Worm (Caenorhabditis elegans) whole organism, L2 larva: ENCODE results near the gene gtf-2F1.

Experiments used
- C34F6.9 ChIP-seq: fragments of 150-350 bp; optimal IDR thresholded peaks from 2 replicates; lab custom pipeline; 2014; ENCODE audit warnings: missing biosample characterization, missing genetic modification characterization
- F13H6.1 ChIP-seq: sonication (generic microtip); optimal IDR thresholded peaks from 2 replicates; lab custom pipeline; 2016; ENCODE audit warnings: missing genetic modification characterization, missing compliant biosample characterization
- R02D3.7 ChIP-seq: fragments of 150-350 bp; optimal IDR thresholded peaks from 2 replicates; lab custom pipeline; 2014; ENCODE audit warnings: missing biosample characterization, missing genetic modification characterization
- Y55F3AM.14 ChIP-seq: fragments of 200-800 bp; sonication (Bioruptor generic); optimal IDR thresholded peaks from 2 replicates; lab custom pipeline; 2018; ENCODE audit warnings: mild to moderate bottlenecking, missing genetic modification characterization, missing compliant biosample characterization
- ZK546.5 ChIP-seq: sonication (generic microtip); optimal IDR thresholded peaks from 2 replicates; lab custom pipeline; 2017; ENCODE audit warnings: missing biosample characterization, missing genetic modification characterization
- aly-2 ChIP-seq: fragments of 150-350 bp; optimal IDR thresholded peaks from 2 replicates; lab custom pipeline; 2014; ENCODE audit warnings: missing biosample characterization, missing genetic modification characterization
- ama-1 ChIP-seq: fragments of 150-350 bp; optimal IDR thresholded peaks from 2 replicates; lab custom pipeline; 2018; ENCODE audit warnings: inconsistent platforms
- ceh-16 ChIP-seq: fragments of 150-350 bp; optimal IDR thresholded peaks from 2 replicates; lab custom pipeline; 2014; ENCODE audit warnings: missing biosample characterization, missing genetic modification characterization
- ceh-82 ChIP-seq: fragments of 150-350 bp; optimal IDR thresholded peaks from 2 replicates; lab custom pipeline; 2014; ENCODE audit warnings: missing biosample characterization, missing genetic modification characterization
- crh-2 ChIP-seq: sonication (generic microtip); optimal IDR thresholded peaks from 2 replicates; lab custom pipeline; 2017; ENCODE audit warnings: missing biosample characterization, missing genetic modification characterization
- egl-27 ChIP-seq: sonication (generic microtip); optimal IDR thresholded peaks from 3 replicates; lab custom pipeline; 2017; ENCODE audit warnings: missing biosample characterization, missing genetic modification reagents, missing genetic modification characterization
- elt-1 ChIP-seq: fragments of 150-350 bp; optimal IDR thresholded peaks from 2 replicates; lab custom pipeline; 2014; ENCODE audit warnings: missing biosample characterization, missing genetic modification characterization
- elt-3 ChIP-seq: sonication (generic microtip); optimal IDR thresholded peaks from 2 replicates; lab custom pipeline; 2017; ENCODE audit warnings: missing biosample characterization, missing genetic modification characterization
- fos-1 ChIP-seq: fragments of 150-350 bp; optimal IDR thresholded peaks from 2 replicates; lab custom pipeline; 2014; ENCODE audit warnings: missing biosample characterization, missing genetic modification characterization
- lin-11 ChIP-seq: fragments of 150-350 bp; sonication (generic microtip); optimal IDR thresholded peaks from 2 replicates; lab custom pipeline; 2014; ENCODE audit warnings: missing biosample characterization, missing genetic modification characterization, inconsistent platforms, mixed read lengths
- lin-13 ChIP-seq: fragments of 150-350 bp; optimal IDR thresholded peaks from 2 replicates; lab custom pipeline; 2014; ENCODE audit warnings: missing biosample characterization, missing genetic modification reagents, missing genetic modification characterization
- lin-39 ChIP-seq: fragments of 150-350 bp; optimal IDR thresholded peaks from 2 replicates; lab custom pipeline; 2014; ENCODE audit warnings: missing biosample characterization, missing genetic modification reagents, missing genetic modification characterization
- lsy-2 ChIP-seq, 2 experiments: fragments of 150-350 bp in 1 of 2; sonication (generic microtip) in 1 of 2; optimal IDR thresholded peaks; 2 replicates each; lab custom pipeline; 2014 to 2017; ENCODE audit warnings: missing biosample characterization in 2 of 2, missing genetic modification characterization in 2 of 2
- mbf-1 ChIP-seq: sonication (generic microtip); optimal IDR thresholded peaks from 2 replicates; lab custom pipeline; 2017; ENCODE audit warnings: missing biosample characterization, missing genetic modification characterization
- mdl-1 ChIP-seq, 2 experiments: fragments of 150-350 bp in 1 of 2; sonication (generic microtip) in 1 of 2; optimal IDR thresholded peaks; 2 replicates each; lab custom pipeline; 2017; ENCODE audit warnings: missing biosample characterization in 2 of 2, missing genetic modification characterization in 2 of 2
- nhr-11 ChIP-seq: fragments of 150-350 bp; optimal IDR thresholded peaks from 2 replicates; lab custom pipeline; 2014; ENCODE audit warnings: missing biosample characterization, missing genetic modification characterization
- nhr-12 ChIP-seq: fragments of 150-350 bp; optimal IDR thresholded peaks from 2 replicates; lab custom pipeline; 2014; ENCODE audit warnings: missing biosample characterization, missing genetic modification characterization
- nhr-21 ChIP-seq: fragments of 150-350 bp; optimal IDR thresholded peaks from 2 replicates; lab custom pipeline; 2014; ENCODE audit warnings: missing biosample characterization, missing genetic modification characterization
- nhr-23 ChIP-seq: fragments of 150-350 bp; optimal IDR thresholded peaks from 2 replicates; lab custom pipeline; 2014; ENCODE audit warnings: missing biosample characterization, missing genetic modification reagents, missing genetic modification characterization
- nhr-25 ChIP-seq: fragments of 150-350 bp; sonication (generic microtip); optimal IDR thresholded peaks from 3 replicates; lab custom pipeline; 2014; ENCODE audit warnings: missing biosample characterization, missing genetic modification characterization
- nhr-6 ChIP-seq: fragments of 150-350 bp; optimal IDR thresholded peaks from 2 replicates; lab custom pipeline; 2014; ENCODE audit warnings: missing biosample characterization, missing genetic modification characterization
- peb-1 ChIP-seq: fragments of 150-350 bp; optimal IDR thresholded peaks from 2 replicates; lab custom pipeline; 2014; ENCODE audit warnings: missing biosample characterization, missing genetic modification characterization
- sem-4 ChIP-seq: fragments of 150-350 bp; optimal IDR thresholded peaks from 2 replicates; lab custom pipeline; 2014; ENCODE audit warnings: missing biosample characterization, missing genetic modification reagents, missing genetic modification characterization
- skn-1 ChIP-seq: sonication (generic microtip); optimal IDR thresholded peaks from 2 replicates; lab custom pipeline; 2017; ENCODE audit warnings: missing biosample characterization, missing genetic modification characterization
- snpc-4 ChIP-seq: fragments of 150-350 bp; optimal IDR thresholded peaks from 2 replicates; lab custom pipeline; 2014; ENCODE audit warnings: missing biosample characterization, missing genetic modification characterization
- unc-39 ChIP-seq: fragments of 150-350 bp; optimal IDR thresholded peaks from 2 replicates; lab custom pipeline; 2014; ENCODE audit warnings: missing biosample characterization, missing genetic modification characterization
- unc-55 ChIP-seq: fragments of 150-350 bp; sonication (generic microtip); optimal IDR thresholded peaks from 3 replicates; lab custom pipeline; 2014; ENCODE audit warnings: missing biosample characterization, missing genetic modification reagents, missing genetic modification characterization
- ztf-1 ChIP-seq: fragments of 200-800 bp; sonication (Bioruptor generic); conservative IDR thresholded peaks from 2 replicates; pipeline ENCODE4 v1.3.6; 2022; ENCODE audit warnings: missing genetic modification characterization, missing compliant biosample characterization
- ztf-11 ChIP-seq: sonication (generic microtip); optimal IDR thresholded peaks from 2 replicates; lab custom pipeline; 2017; ENCODE audit warnings: missing biosample characterization, missing genetic modification characterization
- ztf-4 ChIP-seq: fragments of 150-350 bp; optimal IDR thresholded peaks from 2 replicates; lab custom pipeline; 2014; ENCODE audit warnings: missing biosample characterization, missing genetic modification characterization

Gene gtf-2F1

ce11 chrII:4324061-4324460 lies 22.7 kb downstream of the gtf-2F1 start, which contains the start of gene mog-2:
Gene mog-2, plus strand, starts transcription at chrII:4324361.
- no peak for TF ChIP-seq ceh-16
- TF ChIP-seq elt-3: no peak
- no peak for TF ChIP-seq lin-11 (tag; lab: Kevin White, UChicago)
- no peak for TF ChIP-seq nhr-11 (tag; lab: Kevin White, UChicago)
- no peak for TF ChIP-seq nhr-23 (tag; lab: Kevin White, UChicago)
- TF ChIP-seq ztf-11: no peak
- TF ChIP-seq crh-2 (tag; lab: Kevin White, UChicago): no peak
- no peak for TF ChIP-seq mbf-1
- TF ChIP-seq R02D3.7 (tag; lab: Kevin White, UChicago): no peak
- TF ChIP-seq nhr-6 (tag; lab: Kevin White, UChicago): no peak
- no peak for TF ChIP-seq ztf-1 (GFP tag; lab: Robert Waterston, UW)
- no peak for TF ChIP-seq egl-27 (tag; lab: Kevin White, UChicago)
- TF ChIP-seq mdl-1 (tag; optimal IDR thresholded peaks at IDR 0.05; lab: Kevin White, UChicago): no peak
- no peak for TF ChIP-seq fos-1 (tag; lab: Kevin White, UChicago)
- TF ChIP-seq unc-39 (tag; lab: Kevin White, UChicago): no peak
- no peak for TF ChIP-seq skn-1 (tag; lab: Kevin White, UChicago)
- no peak for TF ChIP-seq nhr-21 (tag; lab: Kevin White, UChicago)
- no peak for TF ChIP-seq nhr-12 (tag; lab: Kevin White, UChicago)

DNA sequence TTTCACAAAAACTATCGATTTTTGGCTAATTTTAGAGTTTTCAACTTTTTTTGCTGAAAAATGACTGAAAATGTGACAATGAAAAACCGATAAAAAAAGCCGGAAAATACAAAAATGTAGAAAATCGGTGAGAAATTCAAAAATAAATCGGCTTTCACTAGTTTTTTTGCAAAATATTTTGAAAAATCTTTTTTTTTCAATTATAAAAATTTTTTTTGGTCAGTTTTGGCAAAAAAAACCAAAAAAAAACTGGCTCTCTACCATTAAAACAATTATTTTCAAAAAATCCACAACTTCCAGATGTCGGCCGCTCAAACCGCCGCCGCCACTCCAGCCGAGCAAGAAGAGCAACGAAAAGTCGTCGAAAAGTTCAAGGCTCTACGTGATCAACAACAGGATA lies 25.0 kb downstream of the gtf-2F1 start, which contains the start of gene pfd-2:
Gene pfd-2 (plus strand): TSS at position 301 of the 400 bp plus-strand sequence.
- TF ChIP-seq lin-39 (tag; lab: Kevin White, UChicago) (no peak), snpc-4 (no peak), ceh-82 (no peak), C34F6.9 (tag; lab: Kevin White, UChicago) (no peak)

DNA sequence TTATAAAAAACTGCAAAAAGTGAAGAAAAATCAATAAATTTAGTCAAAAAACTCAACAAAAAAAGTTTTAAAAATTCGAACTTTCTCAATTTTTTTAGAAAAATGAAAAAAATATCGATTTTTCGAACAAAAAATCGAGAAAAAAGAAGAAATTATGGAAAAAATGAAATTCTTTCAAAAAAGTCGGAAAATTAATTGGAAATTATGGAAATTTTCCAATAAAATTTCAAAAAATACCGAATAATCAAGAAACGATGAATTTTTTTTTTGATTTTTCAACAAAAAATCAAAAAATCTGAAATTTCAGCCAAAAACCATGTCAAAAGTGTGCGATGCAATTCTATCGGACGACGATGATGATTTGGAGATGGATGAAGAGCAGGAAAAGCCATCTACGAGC lies 27.3 kb downstream of the gtf-2F1 start, which contains the start of gene H20J04.4:
Gene H20J04.4 (plus strand): TSS at position 301 of the 400 bp plus-strand sequence.
- TF ChIP-seq ama-1 (lab: Kevin White, UChicago) (no peak), unc-55 (GFP tag; lab: Kevin White, UChicago) (no peak), aly-2 (tag; lab: Kevin White, UChicago) (no peak), peb-1 (tag; lab: Kevin White, UChicago) (no peak), lsy-2 (tag; optimal IDR thresholded peaks at IDR 0.05; lab: Kevin White, UChicago) (no peak)

DNA sequence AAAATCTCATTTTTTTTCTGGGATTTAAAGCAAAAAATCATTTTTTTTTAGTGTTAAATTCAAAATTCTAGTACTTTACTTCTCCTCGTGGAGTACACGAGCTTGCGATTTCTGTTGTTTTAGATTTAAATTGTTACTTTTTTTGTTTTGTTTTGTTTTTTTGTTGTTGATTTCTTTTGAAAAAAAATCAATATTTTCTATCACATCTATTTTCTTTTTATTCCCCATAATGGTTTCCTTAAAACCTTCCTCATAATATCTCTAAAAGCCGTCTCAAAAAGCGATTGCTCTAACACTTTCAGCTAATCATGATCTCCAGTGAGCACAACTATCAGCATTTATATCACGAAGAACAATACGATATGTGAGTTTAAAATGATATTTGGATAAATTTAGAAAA lies 33.0 kb downstream of the gtf-2F1 start, which contains the start of gene madf-3:
Gene madf-3 (plus strand): TSS at position 301 of the 400 bp plus-strand sequence.
- TF ChIP-seq sem-4 (tag; lab: Kevin White, UChicago) (no peak), nhr-21 (tag; lab: Kevin White, UChicago) (no peak), Y55F3AM.14 (GFP tag; lab: Kevin White, UChicago) (no peak), C34F6.9 (tag; lab: Kevin White, UChicago) (no peak), mbf-1 (no peak), elt-3 (no peak), ZK546.5 (tag; lab: Kevin White, UChicago) (no peak), ztf-4 (tag; lab: Kevin White, UChicago) (no peak), ceh-16 (no peak), nhr-11 (tag; lab: Kevin White, UChicago) (no peak), mdl-1 (tag; optimal IDR thresholded peaks at IDR 0.05; lab: Kevin White, UChicago) (no peak), snpc-4 (no peak), ztf-1 (GFP tag; lab: Robert Waterston, UW) (no peak), nhr-25 (tag; lab: Kevin White, UChicago) (no peak), ama-1 (lab: Kevin White, UChicago) (no peak)
- TF ChIP-seq, all 48 proteins: peak for 0

ce11 chrII:4337731-4338130 lies 36.3 kb downstream of the gtf-2F1 start:
- no peak for TF ChIP-seq fos-1 (tag; lab: Kevin White, UChicago)
- TF ChIP-seq lin-11 (tag; lab: Kevin White, UChicago): no peak
- no peak for TF ChIP-seq elt-1 (tag; lab: Kevin White, UChicago)
- no peak for TF ChIP-seq elt-3
- no peak for TF ChIP-seq aly-2 (tag; lab: Kevin White, UChicago)
- no peak for TF ChIP-seq sem-4 (tag; lab: Kevin White, UChicago)
- no peak for TF ChIP-seq snpc-4
- no peak for TF ChIP-seq F13H6.1 (tag; lab: Kevin White, UChicago)
- no peak for TF ChIP-seq lin-13
- TF ChIP-seq nhr-25 (tag; lab: Kevin White, UChicago): no peak
